Fruit fly (Drosophila melanogaster): Measurements from ENCODE around the gene CG17475.

Gene CG17475

dm6 chr3R:17080666-17081358 lies 49.4 kb downstream of the CG17475 start:
- peak; percentile 30 for TF ChIP-seq GATAd (GFP tag; optimal IDR thresholded peaks at IDR 0.05)
- TF ChIP-seq usp (GFP tag; optimal IDR thresholded peaks at IDR 0.05): no peak
- peak; percentile 74 for TF ChIP-seq Jra (GFP tag; optimal IDR thresholded peaks at IDR 0.05)
- peak; percentile 90 for TF ChIP-seq dmrt93B (GFP tag; optimal IDR thresholded peaks at IDR 0.05)
- TF ChIP-seq h (GFP tag; optimal IDR thresholded peaks at IDR 0.05): peak; percentile 93
- peak; percentile 92 for TF ChIP-seq sage (GFP tag; optimal IDR thresholded peaks at IDR 0.05)
- TF ChIP-seq Sp1 (GFP tag; optimal IDR thresholded peaks at IDR 0.05): peak; percentile 97
- TF ChIP-seq ey (GFP tag; optimal IDR thresholded peaks at IDR 0.05): peak; percentile 88
- TF ChIP-seq dl (GFP tag; optimal IDR thresholded peaks at IDR 0.05; ENCODE audit: insufficient read depth in 1 of 2, partially characterized antibody in 2 of 2): no peak
- no peak for TF ChIP-seq Vsx2 (GFP tag; optimal IDR thresholded peaks at IDR 0.05; ENCODE audit: partially characterized antibody)
- TF ChIP-seq brk (GFP tag; optimal IDR thresholded peaks at IDR 0.05): no peak
- no peak for TF ChIP-seq Hr78 (GFP tag; optimal IDR thresholded peaks at IDR 0.05)
- peak; percentile 89 for TF ChIP-seq psq (GFP tag; optimal IDR thresholded peaks at IDR 0.05)
- no peak for TF ChIP-seq CrebA (GFP tag; optimal IDR thresholded peaks at IDR 0.05; ENCODE audit: borderline replicate concordance)
- no peak for TF ChIP-seq Abd-B (GFP tag; optimal IDR thresholded peaks at IDR 0.05)
- no peak for TF ChIP-seq Dfd (GFP tag; optimal IDR thresholded peaks at IDR 0.05)
- peak; percentile 92 for TF ChIP-seq sv (GFP tag; optimal IDR thresholded peaks at IDR 0.05)
- TF ChIP-seq fru (GFP tag; optimal IDR thresholded peaks at IDR 0.05): peak; percentile 94
- TF ChIP-seq Myc (optimal IDR thresholded peaks at IDR 0.05): no peak
- TF ChIP-seq Hr83 (GFP tag; optimal IDR thresholded peaks at IDR 0.05; ENCODE audit: poor library complexity, severe bottlenecking): no peak
- no peak for TF ChIP-seq pan (optimal IDR thresholded peaks at IDR 0.05)
- TF ChIP-seq OdsH (GFP tag; optimal IDR thresholded peaks at IDR 0.05): peak; percentile 92
- TF ChIP-seq br (GFP tag; optimal IDR thresholded peaks at IDR 0.05): peak; percentile 93
- TF ChIP-seq jim (GFP tag; optimal IDR thresholded peaks at IDR 0.05): no peak
- no peak for TF ChIP-seq lola (GFP tag; optimal IDR thresholded peaks at IDR 0.05)
- TF ChIP-seq Rel (GFP tag; optimal IDR thresholded peaks at IDR 0.05): peak; percentile 83
- peak; percentile 54 for TF ChIP-seq Rel (tag; optimal IDR thresholded peaks at IDR 0.05)
- TF ChIP-seq CG9705 (GFP tag; optimal IDR thresholded peaks at IDR 0.05): peak; percentile 86
- peak; percentile 59 for TF ChIP-seq dsf (GFP tag; optimal IDR thresholded peaks at IDR 0.05; ENCODE audit: borderline replicate concordance)
- TF ChIP-seq rgr (GFP tag; optimal IDR thresholded peaks at IDR 0.05): peak; percentile 94
- TF ChIP-seq tai (GFP tag; optimal IDR thresholded peaks at IDR 0.05): no peak
- peak; percentile 46 for TF ChIP-seq Mio (GFP tag; optimal IDR thresholded peaks at IDR 0.05)
- TF ChIP-seq HLH106 (tag; optimal IDR thresholded peaks at IDR 0.05): peak; percentile 94
- TF ChIP-seq foxo (GFP tag; optimal IDR thresholded peaks at IDR 0.05): peak; percentile 83 to 94
- peak; percentile 76 for TF ChIP-seq woc (GFP tag; optimal IDR thresholded peaks at IDR 0.05)
- TF ChIP-seq N (GFP tag; optimal IDR thresholded peaks at IDR 0.05): no peak
- peak; percentile 79 for TF ChIP-seq CG32264 (GFP tag; optimal IDR thresholded peaks at IDR 0.05)
- TF ChIP-seq Hnf4 (GFP tag; optimal IDR thresholded peaks at IDR 0.05): peak; percentile 86
- TF ChIP-seq Dif (GFP tag; optimal IDR thresholded peaks at IDR 0.05; ENCODE audit: partially characterized antibody): no peak

DNA sequence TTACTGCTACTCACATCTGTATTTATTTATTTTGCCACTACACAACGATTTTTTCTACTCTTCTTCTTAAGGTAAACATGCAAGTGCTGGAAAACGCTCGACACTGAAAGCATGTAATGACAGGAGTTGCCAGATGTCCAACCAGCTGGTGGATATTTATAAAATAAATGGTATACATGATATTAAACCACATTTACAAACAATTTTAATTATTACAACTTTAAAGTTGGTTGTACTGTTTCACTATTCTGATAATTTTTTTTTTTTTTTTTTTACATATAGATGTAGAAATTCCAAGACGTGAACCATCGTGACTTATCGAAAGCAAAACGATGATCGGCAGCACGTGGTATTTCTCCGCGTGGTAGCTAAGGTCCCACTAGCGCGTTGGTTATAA lies 50.4 kb downstream of the CG17475 start, which contains the start of the genes Keap1 and kuk:
Gene Keap1 (minus strand): TSS at position 87 of the 397 bp plus-strand sequence.
Gene kuk (plus strand): TSS at position 386 of the 397 bp plus-strand sequence.
- TF ChIP-seq Jra (GFP tag; optimal IDR thresholded peaks at IDR 0.05): peak; percentile 85
- no peak for TF ChIP-seq pan (optimal IDR thresholded peaks at IDR 0.05)
- peak; percentile 82 for TF ChIP-seq rgr (GFP tag; optimal IDR thresholded peaks at IDR 0.05)
- TF ChIP-seq brk (GFP tag; optimal IDR thresholded peaks at IDR 0.05): peak; percentile 87
- TF ChIP-seq tai (GFP tag; optimal IDR thresholded peaks at IDR 0.05): no peak
- no peak for TF ChIP-seq Hr78 (GFP tag; optimal IDR thresholded peaks at IDR 0.05)
- peak in 1 of 2 experiments; percentile 73 for TF ChIP-seq foxo (GFP tag; optimal IDR thresholded peaks at IDR 0.05)
- no peak for TF ChIP-seq woc (GFP tag; optimal IDR thresholded peaks at IDR 0.05)
- TF ChIP-seq dsf (GFP tag; optimal IDR thresholded peaks at IDR 0.05; ENCODE audit: borderline replicate concordance): peak; percentile 76
- TF ChIP-seq CG32264 (GFP tag; optimal IDR thresholded peaks at IDR 0.05): no peak
- peak; percentile 71 for TF ChIP-seq fru (GFP tag; optimal IDR thresholded peaks at IDR 0.05)
- TF ChIP-seq jim (GFP tag; optimal IDR thresholded peaks at IDR 0.05): no peak
- peak; percentile 39 for TF ChIP-seq Sp1 (GFP tag; optimal IDR thresholded peaks at IDR 0.05)
- peak; percentile 36 for TF ChIP-seq dmrt93B (GFP tag; optimal IDR thresholded peaks at IDR 0.05)
- peak; percentile 61 for TF ChIP-seq ey (GFP tag; optimal IDR thresholded peaks at IDR 0.05)
- peak; percentile 6 for TF ChIP-seq sage (GFP tag; optimal IDR thresholded peaks at IDR 0.05)
- peak; percentile 52 for TF ChIP-seq OdsH (GFP tag; optimal IDR thresholded peaks at IDR 0.05)
- TF ChIP-seq Hnf4 (GFP tag; optimal IDR thresholded peaks at IDR 0.05): peak; percentile 92
- no peak for TF ChIP-seq CrebA (GFP tag; optimal IDR thresholded peaks at IDR 0.05; ENCODE audit: borderline replicate concordance)
- TF ChIP-seq Dif (GFP tag; optimal IDR thresholded peaks at IDR 0.05; ENCODE audit: partially characterized antibody): no peak
- TF ChIP-seq psq (GFP tag; optimal IDR thresholded peaks at IDR 0.05): peak; percentile 45
- TF ChIP-seq Mio (GFP tag; optimal IDR thresholded peaks at IDR 0.05): no peak
- peak; percentile 55 for TF ChIP-seq Myc (optimal IDR thresholded peaks at IDR 0.05)
- TF ChIP-seq h (GFP tag; optimal IDR thresholded peaks at IDR 0.05): peak; percentile 82
- TF ChIP-seq N (GFP tag; optimal IDR thresholded peaks at IDR 0.05): no peak
- TF ChIP-seq Rel (GFP tag; optimal IDR thresholded peaks at IDR 0.05): no peak
- peak; percentile 38 for TF ChIP-seq Rel (tag; optimal IDR thresholded peaks at IDR 0.05)
- TF ChIP-seq lola (GFP tag; optimal IDR thresholded peaks at IDR 0.05): no peak
- peak; percentile 72 for TF ChIP-seq sv (GFP tag; optimal IDR thresholded peaks at IDR 0.05)
- no peak for TF ChIP-seq CG9705 (GFP tag; optimal IDR thresholded peaks at IDR 0.05)
- TF ChIP-seq dl (GFP tag; optimal IDR thresholded peaks at IDR 0.05; ENCODE audit: insufficient read depth in 1 of 2, partially characterized antibody in 2 of 2): no peak
- TF ChIP-seq Hr83 (GFP tag; optimal IDR thresholded peaks at IDR 0.05; ENCODE audit: poor library complexity, severe bottlenecking): peak; percentile 94
- TF ChIP-seq usp (GFP tag; optimal IDR thresholded peaks at IDR 0.05): no peak
- TF ChIP-seq br (GFP tag; optimal IDR thresholded peaks at IDR 0.05): peak; percentile 71
- no peak for TF ChIP-seq Dfd (GFP tag; optimal IDR thresholded peaks at IDR 0.05)
- no peak for TF ChIP-seq Vsx2 (GFP tag; optimal IDR thresholded peaks at IDR 0.05; ENCODE audit: partially characterized antibody)
- TF ChIP-seq GATAd (GFP tag; optimal IDR thresholded peaks at IDR 0.05): no peak
- peak; percentile 48 for TF ChIP-seq HLH106 (tag; optimal IDR thresholded peaks at IDR 0.05)
- no peak for TF ChIP-seq Abd-B (GFP tag; optimal IDR thresholded peaks at IDR 0.05)
